Worm (Caenorhabditis elegans) whole organism, midembryonic: ENCODE results near the gene grl-24.

ENCODE experiments used
- T22C8.4 ChIP-seq: fragments of 200-800 bp; sonication (Bioruptor generic); IDR thresholded peaks from 2 replicates; pipeline ENCODE4 v1.3.6; 2022; ENCODE audit warnings: missing genetic modification characterization, missing compliant biosample characterization
- cog-1 ChIP-seq: sonication (generic microtip); optimal IDR thresholded peaks from 2 replicates; lab custom pipeline; 2016; ENCODE audit warnings: missing genetic modification characterization, missing compliant biosample characterization
- flt-1 ChIP-seq: fragments of 200-800 bp; sonication (Bioruptor generic); IDR thresholded peaks from 2 replicates; pipeline ENCODE4 v1.3.6; 2022; ENCODE audit warnings: missing genetic modification characterization, missing compliant biosample characterization
- med-1 ChIP-seq: sonication (generic microtip); optimal IDR thresholded peaks from 2 replicates; lab custom pipeline; 2017; ENCODE audit warnings: missing genetic modification characterization, mild to moderate bottlenecking, missing compliant biosample characterization, antibody characterized with exemption, missing genetic modification reagents; ENCODE audit not compliant: insufficient read depth
- ref-1 ChIP-seq: fragments of 200-800 bp; sonication (Bioruptor generic); conservative IDR thresholded peaks from 2 replicates; pipeline ENCODE4 v1.3.6; 2022; ENCODE audit warnings: missing genetic modification reagents, missing genetic modification characterization, missing compliant biosample characterization
- ztf-23 ChIP-seq: fragments of 200-800 bp; sonication (Bioruptor generic); IDR thresholded peaks from 2 replicates; pipeline ENCODE4 v1.3.6; 2022; ENCODE audit warnings: missing genetic modification reagents, missing genetic modification characterization, missing compliant biosample characterization
- ztf-29 ChIP-seq: fragments of 200-800 bp; sonication (Bioruptor generic); IDR thresholded peaks from 2 replicates; pipeline ENCODE4 v1.3.6; 2022; ENCODE audit warnings: missing genetic modification reagents, missing genetic modification characterization, missing compliant biosample characterization

- TF ChIP-seq cog-1 (tag; lab: Kevin White, UChicago): no peak
- no peak for TF ChIP-seq ztf-29 (GFP tag; lab: Robert Waterston, UW)
- TF ChIP-seq flt-1 (GFP tag; lab: Robert Waterston, UW): no peak
- no peak for TF ChIP-seq T22C8.4
- TF ChIP-seq med-1: no peak
- no peak for TF ChIP-seq ztf-23 (GFP tag; lab: Robert Waterston, UW)
- no peak for TF ChIP-seq ref-1 (GFP tag; lab: Robert Waterston, UW)
Measured at ce11 chrIV:17450443-17450842, 25.2 kb downstream of the grl-24 start, which contains the start of gene F11E6.8.
